Fruit fly (Drosophila melanogaster): ENCODE results near the gene CG3632.

The CG3632 gene

DNA sequence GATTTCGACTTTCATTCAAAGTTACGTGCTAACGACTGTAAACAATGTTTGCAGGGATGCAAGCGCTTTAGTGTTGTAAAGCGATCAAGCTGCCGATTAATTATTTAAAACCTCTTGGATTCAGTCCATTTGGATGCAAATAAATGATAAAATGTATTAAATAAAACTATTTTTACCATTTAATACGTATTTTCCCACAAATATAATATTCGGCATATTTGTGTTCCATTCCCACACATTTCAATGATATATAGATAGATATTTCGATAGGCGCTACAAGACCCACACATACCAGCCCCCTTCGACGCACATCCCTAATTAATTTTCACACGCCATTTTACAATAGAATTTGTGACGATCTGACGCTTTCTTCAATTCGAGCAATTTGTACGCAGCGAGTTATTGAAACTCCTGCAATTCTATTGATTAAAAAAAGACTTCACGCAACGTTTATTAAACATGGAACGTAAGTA lies 7.9 kb upstream of the CG3632 start, which contains the start of the genes CG32576 and caz:
Gene CG32576, minus strand, starts transcription at position 42 of the 473 bp plus-strand sequence.
Gene caz, plus strand, starts transcription at position 319 of the 473 bp plus-strand sequence.
- TF ChIP-seq CG17801 (GFP tag; optimal IDR thresholded peaks at IDR 0.05; ENCODE audit: partially characterized antibody), result peak; percentile 45

DNA sequence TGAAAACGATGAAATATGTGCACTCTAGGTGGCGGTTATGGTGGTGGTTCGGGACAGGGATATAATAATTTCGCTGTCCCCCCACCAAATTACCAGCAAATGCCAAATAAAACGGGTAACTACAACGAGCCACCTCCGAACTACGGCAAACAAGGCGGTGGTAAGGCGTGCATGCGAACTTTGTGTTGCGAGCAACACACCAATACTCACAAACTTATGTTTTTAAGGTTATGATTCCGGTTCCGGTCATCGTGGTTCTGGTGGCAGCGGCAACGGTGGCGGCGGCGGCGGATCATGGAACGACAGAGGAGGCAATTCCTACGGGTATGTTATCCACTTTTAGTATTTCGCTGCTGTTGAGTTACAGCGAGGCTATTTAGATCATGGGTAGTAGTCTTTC lies 7.5 kb upstream of the CG3632 start:
- TF ChIP-seq CG17801 (GFP tag; optimal IDR thresholded peaks at IDR 0.05; ENCODE audit: partially characterized antibody), result no peak

DNA sequence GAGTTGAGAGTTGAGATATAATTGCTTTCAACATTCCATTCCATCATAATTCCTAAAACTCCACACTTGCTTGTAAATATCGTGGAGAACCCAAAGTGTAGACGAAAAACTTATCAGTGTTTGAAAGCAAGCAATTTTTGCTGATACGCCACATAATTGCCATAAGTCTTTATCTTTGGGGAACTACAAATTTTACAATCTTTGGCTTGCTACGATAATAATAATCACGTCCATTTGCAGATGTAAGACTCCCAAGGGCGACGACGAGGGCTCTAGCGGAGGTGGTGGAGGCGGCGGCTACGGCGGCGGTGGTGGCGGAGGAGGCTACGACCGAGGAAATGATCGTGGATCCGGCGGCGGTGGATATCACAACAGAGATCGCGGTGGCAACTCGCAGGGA lies 3.8 kb upstream of the CG3632 start:
- no peak for TF ChIP-seq CG17801 (GFP tag; optimal IDR thresholded peaks at IDR 0.05; ENCODE audit: partially characterized antibody)

DNA sequence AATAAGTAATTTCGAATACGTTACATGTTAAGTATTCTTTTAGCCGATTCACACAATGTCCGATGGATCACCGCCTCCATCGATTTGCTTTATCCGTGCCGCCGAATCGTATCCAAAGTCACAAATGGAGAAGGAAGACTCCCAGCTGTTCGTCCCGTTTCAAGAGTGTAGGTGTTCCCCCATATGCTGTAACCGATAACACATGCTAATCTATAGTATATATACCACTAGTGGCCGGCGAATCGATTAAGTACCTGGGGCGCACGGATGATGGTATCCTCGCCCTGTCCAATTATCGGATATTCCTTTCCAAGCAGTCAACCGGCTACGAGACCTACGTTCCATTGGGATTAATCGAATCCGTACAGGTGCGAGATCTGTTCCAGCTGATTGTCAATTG lies 1.1 kb downstream of the CG3632 start, which contains the start of gene ERp44:
Gene ERp44, minus strand, starts transcription at position 101 of the 400 bp plus-strand sequence.
- no peak for TF ChIP-seq CG17801 (GFP tag; optimal IDR thresholded peaks at IDR 0.05; ENCODE audit: partially characterized antibody)

DNA sequence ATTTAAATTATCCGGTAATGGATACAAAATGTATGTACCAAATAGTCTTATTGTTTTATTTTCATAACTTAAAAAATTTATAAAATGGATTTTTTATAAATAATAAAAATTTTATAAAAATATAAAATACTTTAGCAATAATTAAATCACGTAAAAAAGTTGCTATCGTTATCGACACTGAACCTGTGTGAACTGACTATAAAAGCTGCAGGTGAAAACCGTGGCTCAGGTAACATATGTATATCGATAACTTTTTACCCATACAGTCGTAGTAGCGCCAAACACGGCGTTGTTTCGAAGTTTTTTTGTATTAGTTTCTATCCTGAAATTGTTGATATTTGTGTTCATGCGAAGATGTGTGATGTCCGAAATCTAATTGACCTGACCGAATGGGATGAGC lies 7.2 kb downstream of the CG3632 start, which contains the start of gene CG3679:
Gene CG3679, plus strand, starts transcription at position 235 of the 400 bp plus-strand sequence.
- no peak for TF ChIP-seq CG17801 (GFP tag; optimal IDR thresholded peaks at IDR 0.05; ENCODE audit: partially characterized antibody)

DNA sequence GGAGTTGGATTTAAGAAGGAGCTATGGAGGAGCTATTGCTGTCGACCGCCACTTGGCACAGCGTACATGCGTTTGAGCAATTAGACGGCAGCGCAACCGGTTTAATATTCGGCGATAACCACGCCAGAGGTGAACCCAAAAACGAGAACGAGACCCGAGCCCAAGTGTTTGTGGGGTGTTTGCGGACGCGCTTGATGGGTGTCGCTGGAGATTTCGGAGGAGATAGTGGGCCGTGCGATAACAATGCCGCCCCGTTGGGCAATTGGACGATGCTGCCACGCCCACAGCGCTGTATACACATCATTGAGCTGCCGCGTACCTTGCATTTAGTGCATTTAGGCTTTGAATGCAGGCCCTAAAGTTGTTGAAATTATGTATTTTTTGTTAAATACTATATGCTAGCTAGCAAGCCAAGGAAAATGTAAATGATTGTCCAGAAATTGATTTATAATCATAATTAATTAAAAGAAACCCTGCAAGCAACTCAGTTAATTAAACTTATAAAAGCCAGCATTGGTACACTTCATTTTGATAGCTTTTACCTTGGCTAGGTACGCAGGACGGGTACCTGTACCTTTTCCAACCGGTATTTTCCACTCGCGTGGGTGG lies 11.9 kb downstream of the CG3632 start, which contains the start of gene Had1:
Gene Had1, minus strand, starts transcription at position 358 of the 609 bp plus-strand sequence.
- TF ChIP-seq CG17801 (GFP tag; optimal IDR thresholded peaks at IDR 0.05; ENCODE audit: partially characterized antibody), result no peak

DNA sequence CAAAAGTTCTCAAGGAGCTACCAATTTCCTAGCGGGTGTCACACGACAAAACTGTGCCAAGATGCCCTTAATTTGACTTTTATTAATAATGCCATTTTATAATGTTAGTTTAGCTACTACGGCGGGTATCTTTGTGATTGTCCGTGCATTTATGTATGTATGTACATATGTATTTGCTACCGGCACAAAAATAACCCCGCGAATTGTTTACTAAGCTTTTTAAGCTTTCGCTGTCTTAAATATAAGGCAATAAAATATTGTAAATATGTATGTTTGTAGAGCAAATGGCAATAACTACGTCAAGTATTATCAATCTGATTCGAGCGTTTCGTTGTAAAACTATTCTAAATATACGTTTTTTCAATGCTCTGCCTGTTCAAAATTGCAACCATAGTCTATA lies 12.5 kb downstream of the CG3632 start:
- TF ChIP-seq CG17801 (GFP tag; optimal IDR thresholded peaks at IDR 0.05; ENCODE audit: partially characterized antibody), result peak; percentile 25

DNA sequence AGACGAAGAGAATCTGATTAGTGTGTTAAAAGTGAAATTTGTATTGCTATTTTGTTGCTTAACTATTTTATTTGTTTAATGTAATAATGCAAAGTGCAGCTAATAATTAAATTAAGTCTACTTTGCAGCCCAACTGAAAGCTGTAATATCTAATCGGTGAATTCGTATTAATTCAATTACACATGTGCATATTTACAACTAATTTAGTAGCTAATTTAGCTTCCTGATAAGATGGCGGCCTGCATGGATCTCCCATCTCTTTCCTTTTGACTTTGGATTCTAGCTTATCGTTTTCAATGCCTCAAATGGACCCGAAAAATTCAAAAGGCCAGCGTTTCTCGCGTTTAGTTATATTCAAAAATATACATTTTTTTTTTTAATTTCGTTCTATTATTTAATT lies 13.3 kb downstream of the CG3632 start:
- TF ChIP-seq CG17801 (GFP tag; optimal IDR thresholded peaks at IDR 0.05; ENCODE audit: partially characterized antibody), result peak; percentile 30

DNA sequence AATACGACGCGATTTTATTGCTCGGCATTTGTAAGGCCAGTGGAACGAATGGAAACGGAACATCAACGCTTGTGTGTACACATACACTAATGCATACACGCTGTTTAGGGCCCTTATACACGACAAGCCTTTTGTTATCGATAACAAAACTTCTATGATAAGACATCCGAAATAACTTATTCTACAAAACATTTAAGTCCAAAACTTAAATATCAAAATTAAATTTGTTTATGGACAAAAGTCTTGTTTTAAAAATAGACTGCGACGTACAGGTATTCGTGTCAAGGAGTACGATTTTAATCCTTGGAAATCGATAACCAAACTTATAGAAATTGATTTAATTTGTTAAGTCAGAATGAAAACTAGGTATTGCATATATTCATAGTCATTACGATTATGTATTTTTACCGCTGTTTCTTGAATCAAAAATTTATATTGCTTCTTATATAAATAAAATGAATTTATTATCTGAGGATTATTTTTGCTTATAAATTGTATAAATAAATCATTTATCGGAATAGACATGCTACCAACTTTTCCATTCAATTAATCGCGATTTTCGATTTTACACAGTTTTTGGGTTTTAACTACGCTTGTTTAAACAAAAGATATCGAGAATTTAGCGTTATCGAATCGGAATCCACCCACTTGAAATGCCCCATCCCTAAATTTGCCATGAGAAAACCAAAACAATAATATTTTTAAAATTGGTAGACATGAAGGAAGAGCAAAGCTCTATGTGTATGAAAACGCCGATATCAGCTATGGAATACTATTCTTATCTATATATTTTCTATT lies 16.8 kb downstream of the CG3632 start, which contains the start of the genes CG9915 and SWIP:
Gene CG9915, minus strand, starts transcription at position 61 of the 798 bp plus-strand sequence.
Gene SWIP, plus strand, starts transcription at position 632 of the 798 bp plus-strand sequence.
- TF ChIP-seq CG17801 (GFP tag; optimal IDR thresholded peaks at IDR 0.05; ENCODE audit: partially characterized antibody), result peak; percentile 64

DNA sequence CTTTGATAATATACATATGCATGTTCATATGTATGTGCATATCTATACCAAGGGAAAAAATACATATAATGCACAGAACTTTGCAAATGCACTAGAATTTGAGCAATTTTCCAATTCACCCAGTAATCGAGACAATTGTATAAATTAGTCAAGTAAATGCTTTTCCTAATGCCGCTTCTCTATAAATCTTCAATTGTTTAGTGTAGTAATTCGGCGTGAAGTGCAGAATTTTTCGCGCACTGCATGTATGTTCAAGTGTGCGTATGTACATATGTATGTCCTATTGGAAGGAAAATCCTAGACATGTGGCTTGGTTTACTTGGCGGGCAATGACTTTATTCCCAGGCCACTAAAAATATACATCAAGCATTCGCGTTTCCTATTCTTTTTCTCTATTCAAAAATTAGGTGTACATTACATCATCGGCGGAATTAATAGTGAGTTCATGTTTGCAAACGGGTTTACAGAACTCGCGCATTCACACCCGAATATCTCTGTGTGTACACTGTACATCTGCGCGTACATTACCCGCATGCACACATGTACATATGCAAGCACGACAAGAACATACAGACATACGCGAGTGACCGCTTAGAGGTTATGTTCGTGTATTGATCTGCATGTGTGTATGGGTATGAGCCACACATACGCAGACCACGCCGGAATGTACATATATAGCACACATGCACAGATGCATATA lies 22.5 kb downstream of the CG3632 start:
- TF ChIP-seq CG17801 (GFP tag; optimal IDR thresholded peaks at IDR 0.05; ENCODE audit: partially characterized antibody), result peak; percentile 63

DNA sequence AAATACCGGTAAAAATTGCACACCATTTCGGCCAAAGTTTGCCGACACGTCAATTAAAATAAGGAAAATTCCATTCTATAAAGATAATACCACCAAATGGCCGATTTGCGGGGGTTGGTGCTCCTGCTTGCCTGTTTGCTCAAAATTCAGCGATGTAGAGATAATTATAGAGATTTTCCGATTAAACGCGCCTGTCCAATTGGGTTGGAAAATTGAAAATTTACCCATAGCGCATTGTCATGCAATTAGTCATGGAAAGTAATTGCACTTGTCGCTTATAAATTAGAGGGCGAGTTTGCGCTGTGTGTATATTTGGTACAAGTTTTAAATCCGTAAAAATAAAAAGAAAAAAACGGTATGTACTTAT lies 23.1 kb downstream of the CG3632 start:
- TF ChIP-seq CG17801 (GFP tag; optimal IDR thresholded peaks at IDR 0.05; ENCODE audit: partially characterized antibody), result no peak

DNA sequence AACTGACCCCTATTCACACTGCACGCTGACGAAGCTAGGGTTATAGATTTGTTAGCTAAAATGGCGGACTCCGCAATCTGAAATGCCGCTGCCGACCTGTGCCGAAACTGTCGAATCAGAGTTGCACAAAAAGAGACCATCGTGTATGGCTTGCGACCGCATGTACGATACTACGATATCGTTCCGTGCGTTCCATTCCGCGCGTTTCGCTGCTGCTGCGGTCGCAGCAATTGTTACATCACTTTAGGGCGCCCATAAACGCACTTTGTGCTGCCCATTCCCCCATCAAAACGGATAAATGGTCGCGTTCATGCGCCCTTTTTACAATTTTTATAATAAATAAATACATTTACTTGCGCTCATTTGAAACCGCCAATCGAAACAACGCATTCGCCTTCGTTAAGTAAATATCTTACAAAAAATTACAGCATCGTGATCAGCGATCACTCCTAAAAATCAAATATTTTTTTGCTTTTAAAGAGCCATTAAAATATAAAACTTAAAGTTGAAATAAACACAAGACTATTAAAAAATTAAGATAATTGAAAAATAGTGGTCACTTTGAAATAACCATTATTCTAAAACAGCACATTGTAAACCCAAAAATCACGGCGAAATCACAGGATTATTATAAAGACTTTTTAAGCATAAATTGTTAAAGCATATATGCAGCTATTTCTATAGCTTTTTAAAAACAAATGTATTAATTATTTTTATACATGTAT lies 23.9 kb downstream of the CG3632 start, which contains the start of gene Cyp1:
Gene Cyp1, minus strand, starts transcription at position 174 of the 725 bp plus-strand sequence.
- peak; percentile 31 for TF ChIP-seq CG17801 (GFP tag; optimal IDR thresholded peaks at IDR 0.05; ENCODE audit: partially characterized antibody)

DNA sequence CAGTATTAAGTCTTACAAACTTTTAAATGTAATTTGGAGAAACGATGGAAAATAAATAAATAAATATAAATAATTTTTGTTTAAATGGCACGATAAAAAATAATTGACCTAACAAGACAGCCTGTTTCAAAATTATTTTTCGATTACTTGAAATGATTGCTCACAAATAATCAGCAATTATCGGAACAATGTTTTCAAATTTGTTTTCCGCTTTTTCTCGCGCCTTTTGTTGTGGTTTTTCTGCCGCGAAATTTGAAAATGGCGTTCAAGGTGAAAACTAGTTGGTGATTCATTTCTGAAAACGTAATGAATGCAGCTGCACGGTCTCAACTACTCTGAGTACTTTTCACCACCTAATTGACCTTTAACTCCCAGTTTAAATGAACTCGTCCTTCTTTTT lies 24.6 kb downstream of the CG3632 start:
- no peak for TF ChIP-seq CG17801 (GFP tag; optimal IDR thresholded peaks at IDR 0.05; ENCODE audit: partially characterized antibody)

DNA sequence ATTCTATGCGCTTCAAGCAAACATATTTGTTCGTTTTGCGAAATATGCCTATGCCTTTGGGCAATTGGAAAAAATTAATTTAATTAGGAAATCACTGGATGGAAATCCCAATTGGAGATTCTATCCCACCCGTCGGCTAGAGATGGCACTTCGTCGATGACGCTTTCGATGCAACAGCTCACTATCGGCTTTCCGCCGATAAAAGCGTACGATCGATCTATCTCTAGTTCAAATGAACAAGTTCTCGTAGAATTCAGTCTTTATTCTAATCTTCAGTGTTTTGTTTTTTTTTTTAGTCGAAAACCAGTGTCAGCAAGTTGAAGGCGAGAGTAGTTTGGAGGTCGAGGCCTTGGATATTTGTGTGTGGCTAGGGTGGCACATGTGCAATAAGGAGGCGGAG lies 26.6 kb downstream of the CG3632 start, which contains the start of the genes CG9917 and CG32579:
Gene CG9917, minus strand, starts transcription at position 169 of the 400 bp plus-strand sequence.
Gene CG32579, plus strand, starts transcription at position 224 of the 400 bp plus-strand sequence.
- TF ChIP-seq CG17801 (GFP tag; optimal IDR thresholded peaks at IDR 0.05; ENCODE audit: partially characterized antibody), result peak; percentile 27
